Worm (Caenorhabditis elegans): ENCODE measurements around the gene srw-122.

srw-122 gene

DNA sequence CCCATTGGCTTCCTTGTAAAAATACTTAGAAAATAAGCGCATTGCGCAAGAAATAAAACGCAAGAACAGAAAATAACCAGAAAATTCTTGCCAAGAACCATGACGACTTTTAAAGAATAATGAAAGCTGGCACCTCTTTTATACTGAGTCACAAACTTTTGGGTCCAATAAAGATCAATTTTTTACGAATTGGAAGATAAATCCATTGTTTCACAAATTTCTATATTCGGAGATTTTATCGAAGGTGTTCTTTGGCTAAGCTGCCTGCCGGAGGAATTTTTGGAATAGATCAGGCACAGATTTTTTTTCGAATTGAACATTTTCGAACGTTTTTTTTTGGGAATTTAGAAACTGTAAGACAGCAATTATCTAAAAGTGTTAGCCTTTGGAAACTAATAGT is 39.1 kb downstream of the srw-122 start, which contains the start of gene C31B8.9:
Gene C31B8.9, minus strand, starts transcription at position 101 of the 400 bp plus-strand sequence.
- TF ChIP-seq aptf-3 (GFP tag; IDR thresholded peaks at IDR 0.05) (no peak), attf-3 (GFP tag; conservative IDR thresholded peaks at IDR 0.05) (no peak), B0019.2 (GFP tag; conservative IDR thresholded peaks at IDR 0.05) (no peak), ceh-27 (GFP tag; optimal IDR thresholded peaks at IDR 0.05) (no peak), Y56A3A.18 (GFP tag; IDR thresholded peaks at IDR 0.05) (no peak), F10E7.11 (tag; optimal IDR thresholded peaks at IDR 0.05) (no peak), lin-54 (GFP tag; optimal IDR thresholded peaks at IDR 0.05) (no peak), F23B12.7 (tag; optimal IDR thresholded peaks at IDR 0.05; ENCODE audit: insufficient read depth) (no peak), hlh-26 (GFP tag; conservative IDR thresholded peaks at IDR 0.05) (no peak), attf-5 (GFP tag; optimal IDR thresholded peaks at IDR 0.05) (no peak), pbrm-1 (GFP tag; IDR thresholded peaks at IDR 0.05) (no peak), gei-17 (GFP tag; optimal IDR thresholded peaks at IDR 0.05) (no peak), cebp-2 (GFP tag; IDR thresholded peaks at IDR 0.05) (no peak), rpc-1 (optimal IDR thresholded peaks at IDR 0.05) (no peak), rpc-1 (tag; optimal IDR thresholded peaks at IDR 0.05) (no peak), ztf-6 (GFP tag; IDR thresholded peaks at IDR 0.05) (no peak), unc-130 (GFP tag; optimal IDR thresholded peaks at IDR 0.05) (no peak), xnd-1 (tag; optimal IDR thresholded peaks at IDR 0.05) (no peak), tbp1 (GFP tag; optimal IDR thresholded peaks at IDR 0.05) (no peak), B0261.1 (tag; optimal IDR thresholded peaks at IDR 0.05) (no peak), madf-6 (GFP tag; IDR thresholded peaks at IDR 0.05) (no peak)

ce11 chrV:2909525-2909924 is 42.5 kb downstream of the srw-122 start, which contains the start of gene zmp-3:
TSS of gene zmp-3 (minus strand) at chrV:2909625.
- TF ChIP-seq nhr-179 (tag; optimal IDR thresholded peaks at IDR 0.05) (no peak), nhr-27 (tag; optimal IDR thresholded peaks at IDR 0.05) (no peak), ztf-28 (GFP tag; IDR thresholded peaks at IDR 0.05) (no peak), sdz-38 (tag; optimal IDR thresholded peaks at IDR 0.05) (no peak), snpc-1.3 (tag; optimal IDR thresholded peaks at IDR 0.05; ENCODE audit: insufficient read depth) (no peak), lsy-27 (tag; optimal IDR thresholded peaks at IDR 0.05; ENCODE audit: borderline replicate concordance, insufficient read depth) (no peak), fkh-3 (tag; optimal IDR thresholded peaks at IDR 0.05) (no peak), unc-62 (GFP tag; optimal IDR thresholded peaks at IDR 0.05) (no peak), pha-4 (tag; optimal IDR thresholded peaks at IDR 0.05) (no peak), ceh-27 (GFP tag; optimal IDR thresholded peaks at IDR 0.05) (no peak)

ce11 chrV:2903227-2903626 is 48.8 kb downstream of the srw-122 start, which contains the start of gene C31B8.7:
TSS of gene C31B8.7 (minus strand) at chrV:2903327.
- no peak for TF ChIP-seq F22D6.2 (tag; optimal IDR thresholded peaks at IDR 0.05)
- no peak for TF ChIP-seq F52B5.7 (tag; optimal IDR thresholded peaks at IDR 0.05)
- no peak for TF ChIP-seq hlh-12 (tag; optimal IDR thresholded peaks at IDR 0.05)
- TF ChIP-seq attf-5 (GFP tag; optimal IDR thresholded peaks at IDR 0.05), result no peak
- TF ChIP-seq madf-8 (GFP tag; conservative IDR thresholded peaks at IDR 0.05), result no peak
